Fruit fly (Drosophila melanogaster) whole organism, pupa: ENCODE data around the gene CG5961.

Source experiments
- CG13204 ChIP-seq: fragments of 200-800 bp; sonication (Bioruptor generic); optimal IDR thresholded peaks from 2 replicates; lab custom pipeline; 2018; ENCODE audit warnings: missing biosample characterization, mild to moderate bottlenecking, missing genetic modification characterization, moderate library complexity
- CG17806 ChIP-seq: fragments of 200-800 bp; sonication (Bioruptor generic); optimal IDR thresholded peaks from 2 replicates; lab custom pipeline; 2018; ENCODE audit warnings: missing biosample characterization, mild to moderate bottlenecking, missing genetic modification characterization, moderate library complexity
- CG34367 ChIP-seq: fragments of 200-800 bp; sonication (Bioruptor generic); optimal IDR thresholded peaks from 2 replicates; lab custom pipeline; 2018; ENCODE audit warnings: missing biosample characterization, mild to moderate bottlenecking, missing genetic modification characterization
- CG4496 ChIP-seq: fragments of 200-800 bp; sonication (Bioruptor generic); IDR thresholded peaks from 3 replicates; pipeline ENCODE4 v1.3.6; 2022; ENCODE audit warnings: missing biosample characterization, missing genetic modification characterization
- CG8301 ChIP-seq: fragments of 200-800 bp; sonication (Bioruptor generic); optimal IDR thresholded peaks from 2 replicates; lab custom pipeline; 2018; ENCODE audit warnings: missing biosample characterization, mild to moderate bottlenecking, missing genetic modification characterization
- CG9948 ChIP-seq: fragments of 200-800 bp; sonication (Bioruptor generic); optimal IDR thresholded peaks from 2 replicates; lab custom pipeline; 2018; ENCODE audit warnings: missing biosample characterization, mild to moderate bottlenecking, missing genetic modification characterization, moderate library complexity
- fd96Ca ChIP-seq: fragments of 200-800 bp; sonication (Bioruptor generic); IDR thresholded peaks from 3 replicates; pipeline ENCODE4 v1.3.6; 2022; ENCODE audit warnings: missing biosample characterization, missing genetic modification characterization
- rn ChIP-seq: fragments of 200-800 bp; sonication (Bioruptor generic); IDR thresholded peaks from 2 replicates; pipeline ENCODE4 v1.3.6; 2022; ENCODE audit warnings: missing biosample characterization, missing genetic modification characterization

- no peak for TF ChIP-seq CG34367 (tag; lab: Kevin White, UChicago)
- TF ChIP-seq fd96Ca (GFP tag; lab: Robert Waterston, UW) = no peak
- TF ChIP-seq CG17806 (tag; lab: Kevin White, UChicago) = no peak
- no peak for TF ChIP-seq CG4496 (GFP tag; lab: Robert Waterston, UW)
- no peak for TF ChIP-seq CG8301 (tag; lab: Kevin White, UChicago)
- no peak for TF ChIP-seq CG13204
- TF ChIP-seq CG9948 (tag; lab: Kevin White, UChicago) = peak; percentile 16
- no peak for TF ChIP-seq rn (GFP tag; lab: Robert Waterston, UW)
Measured at dm6 chr3R:12431030-12431489, 29.0 kb downstream of the CG5961 start, which contains the start of gene Prosalpha2.
